Worm (Caenorhabditis elegans) whole organism, L2 larva: ENCODE measurements around the gene srj-15.

ENCODE experiments used
- R02D3.7 ChIP-seq: fragments of 150-350 bp; optimal IDR thresholded peaks from 2 replicates; lab custom pipeline; 2014; ENCODE audit warnings: missing biosample characterization, missing genetic modification characterization
- alr-1 ChIP-seq: fragments of 150-350 bp; optimal IDR thresholded peaks from 2 replicates; lab custom pipeline; 2014; ENCODE audit warnings: missing biosample characterization, missing genetic modification characterization
- aly-2 ChIP-seq: fragments of 150-350 bp; optimal IDR thresholded peaks from 2 replicates; lab custom pipeline; 2014; ENCODE audit warnings: missing biosample characterization, missing genetic modification characterization
- nhr-11 ChIP-seq: fragments of 150-350 bp; optimal IDR thresholded peaks from 2 replicates; lab custom pipeline; 2014; ENCODE audit warnings: missing biosample characterization, missing genetic modification characterization
- nhr-237 ChIP-seq: fragments of 150-350 bp; optimal IDR thresholded peaks from 2 replicates; lab custom pipeline; 2014; ENCODE audit warnings: missing biosample characterization, missing genetic modification characterization
- unc-39 ChIP-seq: fragments of 150-350 bp; optimal IDR thresholded peaks from 2 replicates; lab custom pipeline; 2014; ENCODE audit warnings: missing biosample characterization, missing genetic modification characterization
- unc-62 ChIP-seq: fragments of 150-350 bp; optimal IDR thresholded peaks from 2 replicates; lab custom pipeline; 2014; ENCODE audit warnings: missing biosample characterization, missing genetic modification reagents, missing genetic modification characterization

DNA sequence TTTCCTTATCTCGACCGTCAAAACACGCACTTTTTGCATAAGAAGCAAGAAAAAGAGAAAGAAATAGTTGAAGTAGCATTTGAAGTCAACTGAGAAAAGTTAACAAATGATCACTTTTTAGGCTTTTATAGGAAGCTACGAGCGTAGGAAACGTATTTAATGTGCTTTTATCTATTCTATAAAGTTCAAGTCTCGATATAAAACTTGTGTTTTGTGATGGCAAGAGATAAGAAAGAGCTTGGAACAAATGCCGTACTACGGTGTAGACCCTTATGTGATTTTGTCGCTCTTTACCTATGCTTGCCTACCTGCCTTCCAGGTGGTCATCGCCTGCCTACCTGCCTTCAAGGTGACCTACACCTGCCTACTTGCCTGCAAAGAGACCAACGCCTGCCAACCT is 39.5 kb upstream of the srj-15 start, which contains the start of gene clec-206:
- TF ChIP-seq nhr-11: no peak
- no peak for TF ChIP-seq unc-62 (GFP tag; lab: Kevin White, UChicago)
- TF ChIP-seq aly-2 (tag; lab: Kevin White, UChicago): no peak
- TF ChIP-seq nhr-237: no peak
- TF ChIP-seq R02D3.7 (tag; lab: Kevin White, UChicago): no peak
- no peak for TF ChIP-seq alr-1 (tag; lab: Kevin White, UChicago)
- no peak for TF ChIP-seq unc-39
